Fruit fly (Drosophila melanogaster) whole organism, embryonic: ENCODE measurements around the gene CG31347.

Experiments used
- CG10321 ChIP-seq: fragments of 200-800 bp; sonication (Bioruptor generic); IDR thresholded peaks from 2 replicates; pipeline ENCODE4 v1.3.6; 2022; ENCODE audit warnings: missing biosample characterization, missing genetic modification characterization
- CG12659 ChIP-seq: fragments of 200-800 bp; sonication (Bioruptor generic); optimal IDR thresholded peaks from 3 replicates; lab custom pipeline; 2017; ENCODE audit warnings: mild to moderate bottlenecking, missing biosample characterization, missing genetic modification reagents, missing genetic modification characterization
- CG12769 ChIP-seq: fragments of 200-800 bp; sonication (Bioruptor generic); optimal IDR thresholded peaks from 2 replicates; lab custom pipeline; 2019; ENCODE audit warnings: missing biosample characterization, mild to moderate bottlenecking, missing genetic modification characterization, moderate library complexity
- CG15514 ChIP-seq: fragments of 200-800 bp; sonication (Bioruptor generic); optimal IDR thresholded peaks from 3 replicates; lab custom pipeline; 2017; ENCODE audit warnings: missing biosample characterization, missing genetic modification characterization, mild to moderate bottlenecking, moderate library complexity, missing genetic modification reagents
- CG1603 ChIP-seq: fragments of 200-800 bp; sonication (Bioruptor generic); optimal IDR thresholded peaks from 2 replicates; lab custom pipeline; 2019; ENCODE audit warnings: missing biosample characterization, mild to moderate bottlenecking, missing genetic modification characterization, moderate library complexity
- CG17361 ChIP-seq: fragments of 200-800 bp; sonication (Bioruptor generic); IDR thresholded peaks from 3 replicates; pipeline ENCODE4 v1.3.6; 2022; ENCODE audit warnings: missing biosample characterization, missing genetic modification characterization
- CG17385 ChIP-seq: fragments of 200-800 bp; sonication (Bioruptor generic); optimal IDR thresholded peaks from 3 replicates; lab custom pipeline; 2018; ENCODE audit warnings: missing biosample characterization, mild to moderate bottlenecking, missing genetic modification characterization
- CG18011 ChIP-seq: fragments of 200-800 bp; sonication (Bioruptor generic); optimal IDR thresholded peaks from 2 replicates; lab custom pipeline; 2017; ENCODE audit warnings: missing biosample characterization, missing genetic modification characterization, mild to moderate bottlenecking, moderate library complexity, missing genotype
- CG18262 ChIP-seq: fragments of 200-800 bp; optimal IDR thresholded peaks from 3 replicates; lab custom pipeline; 2019; ENCODE audit warnings: missing biosample characterization, mild to moderate bottlenecking, missing genetic modification characterization, moderate library complexity
- CG1832 ChIP-seq: fragments of 200-800 bp; sonication (Bioruptor generic); optimal IDR thresholded peaks from 2 replicates; lab custom pipeline; 2017; ENCODE audit warnings: missing biosample characterization, mild to moderate bottlenecking, missing genetic modification characterization, inconsistent platforms
- CG18599 ChIP-seq: fragments of 200-800 bp; sonication (Bioruptor generic); optimal IDR thresholded peaks from 3 replicates; lab custom pipeline; 2017; ENCODE audit warnings: missing biosample characterization, missing genetic modification characterization, mild to moderate bottlenecking, moderate library complexity, missing genetic modification reagents
- CG2199 ChIP-seq: fragments of 200-800 bp; sonication (Bioruptor generic); IDR thresholded peaks from 3 replicates; pipeline ENCODE4 v1.3.6; 2022; ENCODE audit warnings: missing biosample characterization, missing genetic modification characterization
- CG2889 ChIP-seq: fragments of 200-800 bp; sonication (Bioruptor generic); IDR thresholded peaks from 3 replicates; pipeline ENCODE4 v1.3.6; 2022; ENCODE audit warnings: missing biosample characterization, missing genetic modification characterization
- CG30431 ChIP-seq: fragments of 200-800 bp; sonication (Bioruptor generic); optimal IDR thresholded peaks from 2 replicates; lab custom pipeline; 2017; ENCODE audit warnings: missing biosample characterization, missing genetic modification characterization
- CG3726 ChIP-seq: fragments of 200-800 bp; sonication (Bioruptor generic); IDR thresholded peaks from 3 replicates; pipeline ENCODE4, ENCODE4 v1.3.6; 2022; ENCODE audit warnings: missing biosample characterization, missing genetic modification characterization
- CG4328 ChIP-seq: fragments of 200-800 bp; sonication (Bioruptor generic); optimal IDR thresholded peaks from 3 replicates; lab custom pipeline; 2017; ENCODE audit warnings: missing biosample characterization, missing genetic modification reagents, missing genetic modification characterization
- CG4360 ChIP-seq: fragments of 200-800 bp; sonication (Bioruptor generic); IDR thresholded peaks from 2 replicates; pipeline ENCODE4 v1.3.6; 2022; ENCODE audit warnings: missing biosample characterization, missing genetic modification characterization
- CG43689 ChIP-seq: fragments of 200-800 bp; sonication (Bioruptor generic); IDR thresholded peaks from 2 replicates; pipeline ENCODE4 v1.3.6; 2022; ENCODE audit warnings: missing biosample characterization, missing genetic modification characterization
- CG4730 ChIP-seq: fragments of 200-800 bp; sonication (Bioruptor generic); IDR thresholded peaks from 2 replicates; pipeline ENCODE4 v1.3.6; 2022; ENCODE audit warnings: missing biosample characterization, missing genetic modification characterization
- CG4820 ChIP-seq: fragments of 200-800 bp; sonication (Bioruptor generic); optimal IDR thresholded peaks from 3 replicates; lab custom pipeline; 2016; ENCODE audit warnings: missing biosample characterization, missing genetic modification characterization
- CG6175 ChIP-seq: fragments of 200-800 bp; sonication (Bioruptor generic); IDR thresholded peaks from 3 replicates; pipeline ENCODE4 v1.3.6; 2022; ENCODE audit warnings: missing biosample characterization, missing genetic modification characterization
- CG6683 ChIP-seq: fragments of 200-800 bp; sonication (Bioruptor generic); optimal IDR thresholded peaks from 2 replicates; lab custom pipeline; 2017; ENCODE audit warnings: missing biosample characterization, mild to moderate bottlenecking, missing genetic modification characterization, missing genetic modification reagents
- CG7357 ChIP-seq: fragments of 200-800 bp; sonication (Bioruptor generic); IDR thresholded peaks from 3 replicates; pipeline ENCODE4 v1.3.6; 2022; ENCODE audit warnings: missing biosample characterization, missing genetic modification characterization
- CG7786 ChIP-seq: fragments of 200-800 bp; sonication (Bioruptor generic); optimal IDR thresholded peaks from 2 replicates; lab custom pipeline; 2016; ENCODE audit warnings: missing biosample characterization, missing genetic modification characterization
- CoRest ChIP-seq: fragments of 200-800 bp; sonication (Bioruptor generic); optimal IDR thresholded peaks from 3 replicates; lab custom pipeline; 2018; ENCODE audit warnings: missing biosample characterization, mild to moderate bottlenecking, missing genetic modification characterization, moderate library complexity
- Hmx ChIP-seq: fragments of 200-800 bp; sonication (Bioruptor generic); optimal IDR thresholded peaks from 2 replicates; lab custom pipeline; 2016; ENCODE audit warnings: missing biosample characterization, missing genetic modification characterization
- Nf-YB ChIP-seq: fragments of 200-800 bp; sonication (Bioruptor generic); optimal IDR thresholded peaks from 3 replicates; lab custom pipeline; 2019; ENCODE audit warnings: missing biosample characterization, mild to moderate bottlenecking, missing genetic modification characterization, moderate library complexity
- Trl ChIP-seq, 3 experiments: fragments of >200 bp in 2 of 3; fragments of 200-800 bp in 1 of 3; sonication (Bioruptor generic) in 1 of 3; optimal IDR thresholded peaks; 2 replicates in 1 of 3; 3 replicates in 2 of 3; lab custom pipeline; 2016 to 2017; ENCODE audit warnings: missing biosample characterization in 1 of 3, missing genetic modification characterization in 1 of 3
- cas ChIP-seq: fragments of 200-800 bp; sonication (Bioruptor generic); IDR thresholded peaks from 2 replicates; pipeline ENCODE4 v1.3.6; 2022; ENCODE audit warnings: missing biosample characterization, missing genetic modification characterization
- cg ChIP-seq: fragments of 200-800 bp; sonication (Bioruptor generic); optimal IDR thresholded peaks from 3 replicates; lab custom pipeline; 2019; ENCODE audit warnings: missing biosample characterization, mild to moderate bottlenecking, missing genetic modification characterization, moderate library complexity
- chinmo ChIP-seq: fragments of 200-800 bp; sonication (Bioruptor generic); IDR thresholded peaks from 4 replicates; pipeline ENCODE4 v1.3.6; 2022; ENCODE audit warnings: missing biosample characterization, missing genetic modification characterization; ENCODE audit not compliant: partially characterized antibody
- crol ChIP-seq: fragments of 200-800 bp; sonication (Bioruptor generic); IDR thresholded peaks from 2 replicates; pipeline ENCODE4 v1.3.6; 2022; ENCODE audit warnings: missing biosample characterization, missing genetic modification characterization
- ems ChIP-seq: fragments of 200-800 bp; sonication (Bioruptor generic); optimal IDR thresholded peaks from 3 replicates; lab custom pipeline; 2016; ENCODE audit warnings: missing biosample characterization, missing genetic modification characterization
- ham ChIP-seq: fragments of 200-800 bp; sonication (Bioruptor generic); IDR thresholded peaks from 2 replicates; pipeline ENCODE4 v1.3.6; 2022; ENCODE audit warnings: missing biosample characterization, missing genetic modification characterization
- kah ChIP-seq: fragments of 200-800 bp; sonication (Bioruptor generic); optimal IDR thresholded peaks from 2 replicates; lab custom pipeline; 2018; ENCODE audit warnings: missing biosample characterization, mild to moderate bottlenecking, missing genetic modification characterization
- mam ChIP-seq: fragments of 200-800 bp; sonication (Bioruptor generic); optimal IDR thresholded peaks from 3 replicates; lab custom pipeline; 2016; ENCODE audit warnings: missing biosample characterization, missing genetic modification characterization
- org-1 ChIP-seq: fragments of 200-800 bp; sonication (Bioruptor generic); optimal IDR thresholded peaks from 2 replicates; lab custom pipeline; 2017; ENCODE audit warnings: missing biosample characterization, missing genetic modification characterization
- otp ChIP-seq: fragments of 200-800 bp; sonication (Bioruptor generic); IDR thresholded peaks from 3 replicates; pipeline ENCODE4, ENCODE4 v1.3.6; 2022; ENCODE audit warnings: missing biosample characterization, missing genetic modification characterization
- row ChIP-seq: fragments of 200-800 bp; sonication (Bioruptor generic); IDR thresholded peaks from 3 replicates; pipeline ENCODE4 v1.3.6; 2022; ENCODE audit warnings: missing biosample characterization, missing genetic modification characterization
- so ChIP-seq: fragments of 200-800 bp; sonication (Bioruptor generic); IDR thresholded peaks from 3 replicates; pipeline ENCODE4 v1.3.6; 2022; ENCODE audit warnings: missing biosample characterization, missing genetic modification characterization
- stc ChIP-seq: fragments of 200-800 bp; sonication (Bioruptor generic); IDR thresholded peaks from 2 replicates; pipeline ENCODE4 v1.3.6; 2022; ENCODE audit warnings: missing biosample characterization, missing genetic modification characterization
- tll ChIP-seq, 2 experiments: fragments of 200-800 bp in 1 of 2; fragments of >200 bp in 1 of 2; sonication (Bioruptor generic) in 1 of 2; optimal IDR thresholded peaks; 2 replicates each; lab custom pipeline; 2017 to 2019; ENCODE audit warnings: missing biosample characterization in 2 of 2, missing genetic modification characterization in 2 of 2, mild to moderate bottlenecking in 1 of 2, moderate library complexity in 1 of 2
- z ChIP-seq: fragments of 200-800 bp; sonication (Bioruptor generic); IDR thresholded peaks from 3 replicates; pipeline ENCODE4 v1.3.6; 2022; ENCODE audit warnings: missing biosample characterization, missing genetic modification characterization
- zen2 ChIP-seq: fragments of 200-800 bp; sonication (Bioruptor generic); IDR thresholded peaks from 3 replicates; pipeline ENCODE4 v1.3.6; 2022; ENCODE audit warnings: missing biosample characterization, missing genetic modification characterization; ENCODE audit not compliant: partially characterized antibody

The CG31347 gene

dm6 chr3R:12656946-12657566 is 35.3 kb downstream of the CG31347 start (continued):
- TF ChIP-seq row (peak; percentile 54; the same call in 2 of the 3 replicates), CG15514 (GFP tag; lab: Kevin White, UChicago) (peak; percentile 51), CG12659 (peak; percentile 12), CG18599 (GFP tag; lab: Kevin White, UChicago) (peak; percentile 69), CG7786 (GFP tag; lab: Kevin White, UChicago) (peak; percentile 16), CoRest (tag; lab: Kevin White, UChicago) (no peak), ems (GFP tag; lab: Kevin White, UChicago) (no peak)

dm6 chr3R:12654253-12654623 is 38.2 kb downstream of the CG31347 start, which contains the start of gene CG6225:
TSS of gene CG6225 (plus strand) at chr3R:12654577.
- TF ChIP-seq crol (GFP tag; lab: Robert Waterston, UW): peak; percentile 73
- TF ChIP-seq CG1832 (GFP tag; lab: Kevin White, UChicago): peak; percentile 29
- peak; percentile 4; the same call in 1 of the 2 replicates for TF ChIP-seq stc (GFP tag; lab: Robert Waterston, UW)
- 0 out of 3 replicates have a peak, but pooled peaks have one; percentile 17 for TF ChIP-seq zen2
- no peak for TF ChIP-seq tll (GFP tag; optimal IDR thresholded peaks at IDR 0.05; lab: Kevin White, UChicago)
- peak; percentile 19 for TF ChIP-seq cg (GFP tag; lab: Kevin White, UChicago)
- TF ChIP-seq so (GFP tag; lab: Robert Waterston, UW): 0 out of 3 replicates have a peak, but pooled peaks have one; percentile 3
- 0 out of 3 replicates have a peak, but pooled peaks have one; percentile 6 for TF ChIP-seq CG17361 (GFP tag; lab: Robert Waterston, UW)
- TF ChIP-seq CG7357 (GFP tag; lab: Robert Waterston, UW): no peak
- no peak for TF ChIP-seq CG3726 (GFP tag; lab: Robert Waterston, UW)
- TF ChIP-seq CG43689 (GFP tag; lab: Robert Waterston, UW): 0 out of 2 replicates have a peak, but pooled peaks have one; percentile 2
- peak; percentile 3 for TF ChIP-seq CG18262 (tag; lab: Kevin White, UChicago)
- TF ChIP-seq CG12769 (tag; lab: Kevin White, UChicago): peak; percentile 20
- 0 out of 3 replicates have a peak, but pooled peaks have one; percentile 2 for TF ChIP-seq otp (GFP tag; lab: Robert Waterston, UW)
- TF ChIP-seq Trl (optimal IDR thresholded peaks at IDR 0.05; lab: Kevin White, UChicago): peak; percentile 29 to 54
- TF ChIP-seq Trl (GFP tag; optimal IDR thresholded peaks at IDR 0.05; lab: Kevin White, UChicago): no peak
- TF ChIP-seq chinmo (GFP tag; lab: Robert Waterston, UW): peak; percentile 30; the same call in 1 of the 4 replicates
- peak; percentile 77 for TF ChIP-seq z (GFP tag; lab: Robert Waterston, UW)
- TF ChIP-seq CG4730: no peak
- peak; percentile 4; the same call in 1 of the 3 replicates for TF ChIP-seq CG6175

- TF ChIP-seq CG18011 (GFP tag; lab: Kevin White, UChicago) (peak; percentile 60), CG4360 (GFP tag; lab: Robert Waterston, UW) (no peak), CG4820 (GFP tag; lab: Kevin White, UChicago) (peak; percentile 82), kah (GFP tag; lab: Kevin White, UChicago) (peak; percentile 74), org-1 (GFP tag; lab: Kevin White, UChicago) (peak; percentile 88), CG17385 (GFP tag; lab: Kevin White, UChicago) (peak; percentile 76), CG1603 (tag; lab: Kevin White, UChicago) (peak; percentile 84), cas (GFP tag; lab: Robert Waterston, UW) (no peak), CG4328 (peak; percentile 49), CG30431 (GFP tag; lab: Kevin White, UChicago) (peak; percentile 74), CG10321 (GFP tag; lab: Robert Waterston, UW) (peak; percentile 51; the same call in 1 of the 2 replicates), Trl (optimal IDR thresholded peaks at IDR 0.05; lab: Kevin White, UChicago) (peak; percentile 21 to 56), Trl (GFP tag; optimal IDR thresholded peaks at IDR 0.05; lab: Kevin White, UChicago) (peak; percentile 67), CG6683 (GFP tag; lab: Kevin White, UChicago) (no peak), CG2199 (GFP tag; lab: Robert Waterston, UW) (no peak), Nf-YB (GFP tag; lab: Kevin White, UChicago) (peak; percentile 54), ham (peak; percentile 61; the same call in 1 of the 2 replicates), mam (peak; percentile 80), CG17361 (GFP tag; lab: Robert Waterston, UW) (peak; percentile 92), CG2889 (GFP tag; lab: Robert Waterston, UW) (peak; percentile 62; the same call in 1 of the 3 replicates), Hmx (no peak)
Observed at dm6 chr3R:12653511-12654252, 38.7 kb downstream of the CG31347 start.
